Worm (Caenorhabditis elegans): Measurements from ENCODE around the gene C35A5.5.

The C35A5.5 gene

ce11 chrV:10536095-10536691 is 30.5 kb downstream of the C35A5.5 start, which contains the start of gene ppm-1.A:
TSS of gene ppm-1.A (minus strand) at chrV:10536388.
- TF ChIP-seq tra-4 (tag; optimal IDR thresholded peaks at IDR 0.05) (no peak), hmbx-1 (tag; optimal IDR thresholded peaks at IDR 0.05) (no peak), tbx-37 (GFP tag; conservative IDR thresholded peaks at IDR 0.05) (no peak), hnd-1 (tag; optimal IDR thresholded peaks at IDR 0.05) (no peak), ceh-13 (GFP tag; optimal IDR thresholded peaks at IDR 0.05) (no peak), ets-7 (tag; optimal IDR thresholded peaks at IDR 0.05) (no peak), B0310.2 (tag; optimal IDR thresholded peaks at IDR 0.05) (no peak), ama-1 (optimal IDR thresholded peaks at IDR 0.05) (no peak)

ce11 chrV:10536808-10537207 is 31.2 kb downstream of the C35A5.5 start:
- peak; percentile 11 for TF ChIP-seq F13C5.2 (tag; optimal IDR thresholded peaks at IDR 0.05)
- no peak for TF ChIP-seq scrt-1 (GFP tag; IDR thresholded peaks at IDR 0.05)
- peak; percentile 50 for TF ChIP-seq hmg-4 (GFP tag; optimal IDR thresholded peaks at IDR 0.05)

ce11 chrV:10539114-10539513 is 33.5 kb downstream of the C35A5.5 start, which contains the start of gene F25D1.8:
TSS of gene F25D1.8 (plus strand) at chrV:10539414.
- no peak for TF ChIP-seq B0310.2 (tag; optimal IDR thresholded peaks at IDR 0.05)

- TF ChIP-seq scrt-1 (GFP tag; IDR thresholded peaks at IDR 0.05) (no peak), ets-7 (tag; optimal IDR thresholded peaks at IDR 0.05) (no peak), ceh-13 (GFP tag; optimal IDR thresholded peaks at IDR 0.05) (no peak), flt-1 (GFP tag; IDR thresholded peaks at IDR 0.05) (no peak), sea-1 (GFP tag; conservative IDR thresholded peaks at IDR 0.05) (no peak), tbx-37 (GFP tag; conservative IDR thresholded peaks at IDR 0.05) (no peak), F13C5.2 (tag; optimal IDR thresholded peaks at IDR 0.05) (no peak), hmbx-1 (tag; optimal IDR thresholded peaks at IDR 0.05) (no peak), hnd-1 (tag; optimal IDR thresholded peaks at IDR 0.05) (no peak)
Observed at ce11 chrV:10540024-10540423, 34.4 kb downstream of the C35A5.5 start, which contains the start of gene degt-1. TSS of gene degt-1 (plus strand) at chrV:10540324.

ce11 chrV:10546749-10547148 is 41.1 kb downstream of the C35A5.5 start, which contains the start of gene F25D1.5:
TSS of gene F25D1.5 (minus strand) at chrV:10546783.
- no peak for TF ChIP-seq flt-1 (GFP tag; IDR thresholded peaks at IDR 0.05)

- no peak for TF ChIP-seq tbx-11 (GFP tag; IDR thresholded peaks at IDR 0.05)
- TF ChIP-seq tra-4 (tag; optimal IDR thresholded peaks at IDR 0.05): no peak
- TF ChIP-seq hmbx-1 (tag; optimal IDR thresholded peaks at IDR 0.05): no peak
- TF ChIP-seq flt-1 (GFP tag; IDR thresholded peaks at IDR 0.05): no peak
- no peak for TF ChIP-seq hmg-4 (GFP tag; optimal IDR thresholded peaks at IDR 0.05)
- no peak for TF ChIP-seq ceh-13 (GFP tag; optimal IDR thresholded peaks at IDR 0.05)
- TF ChIP-seq scrt-1 (GFP tag; IDR thresholded peaks at IDR 0.05): no peak
- no peak for TF ChIP-seq B0310.2 (tag; optimal IDR thresholded peaks at IDR 0.05)
Observed at ce11 chrV:10548981-10549380, 43.3 kb downstream of the C35A5.5 start, which contains the start of gene srd-34. TSS of gene srd-34 (minus strand) at chrV:10549081.

ce11 chrV:10549717-10550116 is 44.1 kb downstream of the C35A5.5 start, which contains the start of gene F32G8.2:
TSS of gene F32G8.2 (plus strand) at chrV:10550017.
- TF ChIP-seq F13C5.2 (tag; optimal IDR thresholded peaks at IDR 0.05): no peak
- TF ChIP-seq tbx-37 (GFP tag; conservative IDR thresholded peaks at IDR 0.05): no peak
- TF ChIP-seq ama-1 (optimal IDR thresholded peaks at IDR 0.05): no peak
- no peak for TF ChIP-seq B0310.2 (tag; optimal IDR thresholded peaks at IDR 0.05)
- TF ChIP-seq tra-4 (tag; optimal IDR thresholded peaks at IDR 0.05): no peak
- TF ChIP-seq hmbx-1 (tag; optimal IDR thresholded peaks at IDR 0.05): no peak
- no peak for TF ChIP-seq hmg-4 (GFP tag; optimal IDR thresholded peaks at IDR 0.05)
- TF ChIP-seq ceh-13 (GFP tag; optimal IDR thresholded peaks at IDR 0.05): no peak
- TF ChIP-seq tbx-11 (GFP tag; IDR thresholded peaks at IDR 0.05): no peak
- no peak for TF ChIP-seq ceh-36 (tag; optimal IDR thresholded peaks at IDR 0.05)
- TF ChIP-seq scrt-1 (GFP tag; IDR thresholded peaks at IDR 0.05): no peak

ce11 chrV:10555239-10555638 is 49.6 kb downstream of the C35A5.5 start, which contains the start of gene F32G8.3:
TSS of gene F32G8.3 (minus strand) at chrV:10555339.
- TF ChIP-seq tbx-11 (GFP tag; IDR thresholded peaks at IDR 0.05) (no peak), F13C5.2 (tag; optimal IDR thresholded peaks at IDR 0.05) (no peak), tra-4 (tag; optimal IDR thresholded peaks at IDR 0.05) (no peak), sea-1 (GFP tag; conservative IDR thresholded peaks at IDR 0.05) (no peak), ceh-13 (GFP tag; optimal IDR thresholded peaks at IDR 0.05) (no peak), ceh-36 (tag; optimal IDR thresholded peaks at IDR 0.05) (no peak), scrt-1 (GFP tag; IDR thresholded peaks at IDR 0.05) (no peak), pes-1 (GFP tag; IDR thresholded peaks at IDR 0.05) (no peak), B0310.2 (tag; optimal IDR thresholded peaks at IDR 0.05) (no peak), hnd-1 (tag; optimal IDR thresholded peaks at IDR 0.05) (no peak), aly-1 (tag; optimal IDR thresholded peaks at IDR 0.05) (no peak), ama-1 (optimal IDR thresholded peaks at IDR 0.05) (no peak), hmg-4 (GFP tag; optimal IDR thresholded peaks at IDR 0.05) (no peak), tbx-37 (GFP tag; conservative IDR thresholded peaks at IDR 0.05) (no peak), ets-7 (tag; optimal IDR thresholded peaks at IDR 0.05) (no peak), hmbx-1 (tag; optimal IDR thresholded peaks at IDR 0.05) (no peak), flt-1 (GFP tag; IDR thresholded peaks at IDR 0.05) (no peak)

- TF ChIP-seq tbx-37 (GFP tag; conservative IDR thresholded peaks at IDR 0.05): no peak
- no peak for TF ChIP-seq ama-1 (optimal IDR thresholded peaks at IDR 0.05)
- TF ChIP-seq pes-1 (GFP tag; IDR thresholded peaks at IDR 0.05): no peak
- no peak for TF ChIP-seq aly-1 (tag; optimal IDR thresholded peaks at IDR 0.05)
- no peak for TF ChIP-seq B0310.2 (tag; optimal IDR thresholded peaks at IDR 0.05)
- no peak for TF ChIP-seq hmg-4 (GFP tag; optimal IDR thresholded peaks at IDR 0.05)
- no peak for TF ChIP-seq ets-7 (tag; optimal IDR thresholded peaks at IDR 0.05)
- no peak for TF ChIP-seq hmbx-1 (tag; optimal IDR thresholded peaks at IDR 0.05)
- TF ChIP-seq ceh-13 (GFP tag; optimal IDR thresholded peaks at IDR 0.05): no peak
- no peak for TF ChIP-seq scrt-1 (GFP tag; IDR thresholded peaks at IDR 0.05)
- TF ChIP-seq sea-1 (GFP tag; conservative IDR thresholded peaks at IDR 0.05): no peak
- no peak for TF ChIP-seq F13C5.2 (tag; optimal IDR thresholded peaks at IDR 0.05)
- no peak for TF ChIP-seq tra-4 (tag; optimal IDR thresholded peaks at IDR 0.05)
- no peak for TF ChIP-seq tbx-11 (GFP tag; IDR thresholded peaks at IDR 0.05)
- TF ChIP-seq flt-1 (GFP tag; IDR thresholded peaks at IDR 0.05): no peak
- no peak for TF ChIP-seq hnd-1 (tag; optimal IDR thresholded peaks at IDR 0.05)
- no peak for TF ChIP-seq ceh-36 (tag; optimal IDR thresholded peaks at IDR 0.05)
Observed at ce11 chrV:10556362-10556761, 50.7 kb downstream of the C35A5.5 start.

Measured in whole organism, early embryonic.